Worm (Caenorhabditis elegans): ENCODE data around the gene srh-281.

The srh-281 gene

ce11 chrV:16143066-16143581, 47.5 kb upstream of the srh-281 start, which contains the start of gene fbxa-88 (continued):
- TF ChIP-seq snpc-4 (tag; optimal IDR thresholded peaks at IDR 0.05): no peak
- no peak for TF ChIP-seq lsy-2 (tag; optimal IDR thresholded peaks at IDR 0.05)
- no peak for TF ChIP-seq lin-14 (GFP tag; optimal IDR thresholded peaks at IDR 0.05)

DNA sequence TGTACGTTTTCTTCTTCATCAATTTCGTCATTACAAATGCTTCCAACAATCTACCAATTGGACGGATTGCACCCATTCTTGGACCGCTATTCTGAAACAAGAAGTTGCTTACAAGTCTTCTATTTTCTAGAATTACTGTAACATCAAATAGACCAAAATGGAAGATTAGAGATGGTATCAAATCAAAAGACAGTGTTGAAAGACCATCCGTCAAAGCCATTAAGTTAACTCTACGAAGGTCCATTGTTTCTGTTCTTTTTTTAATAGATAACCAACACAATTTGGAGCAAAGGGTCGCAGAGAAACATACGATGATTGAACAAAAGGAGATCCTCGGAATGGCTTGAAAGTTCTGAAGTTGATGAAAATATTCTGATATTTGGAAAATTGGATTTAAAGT, 45.6 kb upstream of the srh-281 start:
- TF ChIP-seq lin-35 (GFP tag; optimal IDR thresholded peaks at IDR 0.05) (no peak), lin-39 (tag; optimal IDR thresholded peaks at IDR 0.05) (no peak), xbp-1 (tag; optimal IDR thresholded peaks at IDR 0.05) (no peak), lir-3 (tag; optimal IDR thresholded peaks at IDR 0.05; ENCODE audit: poor library complexity) (no peak), C16A3.4 (tag; optimal IDR thresholded peaks at IDR 0.05) (no peak), F16B12.6 (tag; optimal IDR thresholded peaks at IDR 0.05) (no peak), C34B4.2 (tag; optimal IDR thresholded peaks at IDR 0.05) (no peak), ces-1 (GFP tag; optimal IDR thresholded peaks at IDR 0.05) (no peak)

DNA sequence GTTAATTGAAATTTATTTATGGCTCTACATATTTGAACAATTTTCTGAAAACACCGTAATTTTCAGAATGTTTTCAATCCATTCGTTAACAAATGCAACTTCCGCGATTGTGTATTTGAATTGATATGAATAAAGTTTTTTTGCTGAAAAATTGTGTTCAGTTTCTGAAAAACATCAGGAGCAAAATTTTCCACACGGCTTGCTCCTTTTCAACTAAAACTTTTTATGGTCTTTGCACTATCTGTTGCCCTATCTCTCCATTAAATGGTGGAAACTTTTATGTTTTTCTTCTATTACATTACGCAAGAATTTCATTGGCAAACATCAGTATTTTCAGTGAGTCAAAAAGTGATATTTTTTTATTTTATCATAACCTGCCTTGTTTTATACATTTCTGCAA, 41.8 kb upstream of the srh-281 start, which contains the start of gene F10A3.4:
Gene F10A3.4, plus strand, starts transcription at position 301 of the 400 bp plus-strand sequence.
- TF ChIP-seq F16B12.6 (tag; optimal IDR thresholded peaks at IDR 0.05) (no peak), ceh-8 (GFP tag; optimal IDR thresholded peaks at IDR 0.05) (no peak)

- TF ChIP-seq nhr-28 (tag; optimal IDR thresholded peaks at IDR 0.05) (no peak), egl-13 (tag; optimal IDR thresholded peaks at IDR 0.05) (no peak), snpc-4 (tag; optimal IDR thresholded peaks at IDR 0.05) (no peak), swsn-7 (tag; optimal IDR thresholded peaks at IDR 0.05) (no peak), lin-15B (tag; optimal IDR thresholded peaks at IDR 0.05) (no peak), sptf-1 (tag; optimal IDR thresholded peaks at IDR 0.05) (no peak), tlp-1 (tag; optimal IDR thresholded peaks at IDR 0.05) (no peak), vab-15 (tag; optimal IDR thresholded peaks at IDR 0.05) (no peak)
Observed at ce11 chrV:16153375-16153774, 37.2 kb upstream of the srh-281 start, which contains the start of gene str-254. TSS of gene str-254 (minus strand) at chrV:16153475.

DNA sequence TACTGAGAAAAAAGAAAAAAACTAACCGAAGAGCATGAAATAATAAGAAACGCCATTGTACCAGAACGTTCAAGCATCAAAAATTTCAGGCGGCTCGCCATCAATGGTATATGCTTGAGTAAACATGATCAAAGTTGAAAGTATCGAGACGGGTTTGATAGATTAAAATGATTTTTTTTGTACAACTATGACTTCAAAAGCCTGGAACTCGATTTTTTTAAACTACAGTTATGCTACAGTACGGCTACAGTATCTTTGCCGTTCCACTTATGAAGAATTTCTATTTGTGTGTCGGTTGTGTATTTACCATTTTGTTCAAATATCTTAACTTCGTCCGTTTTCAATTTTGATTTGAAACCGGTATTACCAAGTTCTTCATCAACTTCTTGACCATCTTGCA, 35.5 kb upstream of the srh-281 start, which contains the start of gene str-97:
Gene str-97, minus strand, starts transcription at position 101 of the 400 bp plus-strand sequence.
- TF ChIP-seq pag-3 (tag; optimal IDR thresholded peaks at IDR 0.05; ENCODE audit: borderline replicate concordance, insufficient read depth): no peak
- no peak for TF ChIP-seq aha-1 (tag; optimal IDR thresholded peaks at IDR 0.05)
- TF ChIP-seq Y116A8C.19 (tag; optimal IDR thresholded peaks at IDR 0.05; ENCODE audit: borderline replicate concordance): no peak
- no peak for TF ChIP-seq ztf-4 (tag; optimal IDR thresholded peaks at IDR 0.05)
- no peak for TF ChIP-seq nhr-11 (tag; optimal IDR thresholded peaks at IDR 0.05)
- no peak for TF ChIP-seq lin-13 (GFP tag; optimal IDR thresholded peaks at IDR 0.05)
- TF ChIP-seq alr-1 (tag; optimal IDR thresholded peaks at IDR 0.05; ENCODE audit: borderline replicate concordance): no peak
- no peak for TF ChIP-seq lin-14 (GFP tag; optimal IDR thresholded peaks at IDR 0.05)
- no peak for TF ChIP-seq nhr-237 (tag; optimal IDR thresholded peaks at IDR 0.05)
- TF ChIP-seq mef-2 (tag; optimal IDR thresholded peaks at IDR 0.05): no peak

ce11 chrV:16158391-16158790, 32.2 kb upstream of the srh-281 start, which contains the start of gene str-99:
TSS of gene str-99 (minus strand) at chrV:16158491.
- TF ChIP-seq fos-1 (tag; optimal IDR thresholded peaks at IDR 0.05) (no peak), swsn-7 (tag; optimal IDR thresholded peaks at IDR 0.05) (no peak), mef-2 (tag; optimal IDR thresholded peaks at IDR 0.05) (no peak), irx-1 (tag; optimal IDR thresholded peaks at IDR 0.05) (no peak), pax-3 (tag; optimal IDR thresholded peaks at IDR 0.05) (no peak), lin-39 (tag; optimal IDR thresholded peaks at IDR 0.05) (no peak), ceh-88 (GFP tag; IDR thresholded peaks at IDR 0.05) (no peak), fkh-10 (GFP tag; optimal IDR thresholded peaks at IDR 0.05) (no peak)
